Worm (Caenorhabditis elegans) whole organism, L1 larva: ENCODE results near the gene unc-83.
A peak's percentile ranks its signal among the peaks of the same experiment; 100 is the strongest.

Source experiments
- C16A3.4 ChIP-seq: fragments of 150-350 bp; optimal IDR thresholded peaks from 2 replicates; lab custom pipeline; 2014; ENCODE audit warnings: missing biosample characterization, missing genetic modification characterization
- C34B4.2 ChIP-seq: sonication (generic microtip); optimal IDR thresholded peaks from 2 replicates; lab custom pipeline; 2017; ENCODE audit warnings: mild to moderate bottlenecking, missing genetic modification characterization, missing compliant biosample characterization
- Y116A8C.19 ChIP-seq: sonication (generic microtip); optimal IDR thresholded peaks from 2 replicates; lab custom pipeline; 2016; ENCODE audit warnings: missing compliant biosample characterization, missing genetic modification characterization, borderline replicate concordance
- alr-1 ChIP-seq: fragments of 200-800 bp; sonication (Bioruptor generic); optimal IDR thresholded peaks from 2 replicates; lab custom pipeline; 2018; ENCODE audit warnings: borderline replicate concordance, mild to moderate bottlenecking, missing genetic modification characterization, missing compliant biosample characterization
- aly-2 ChIP-seq: fragments of 150-350 bp; optimal IDR thresholded peaks from 2 replicates; lab custom pipeline; 2014; ENCODE audit warnings: missing biosample characterization, missing genetic modification characterization
- ama-1 ChIP-seq: fragments of 150-350 bp; optimal IDR thresholded peaks from 2 replicates; lab custom pipeline; 2014
- ceh-82 ChIP-seq, 3 experiments: fragments of 150-350 bp in 1 of 3; sonication (generic microtip) in 2 of 3; optimal IDR thresholded peaks; 2 replicates each; lab custom pipeline; 2014 to 2017; ENCODE audit warnings: missing biosample characterization in 3 of 3, missing genetic modification characterization in 3 of 3
- ceh-88 ChIP-seq: fragments of 200-800 bp; sonication (Bioruptor generic); IDR thresholded peaks from 2 replicates; pipeline ENCODE4 v1.3.6; 2022; ENCODE audit warnings: missing genetic modification characterization, missing compliant biosample characterization
- ceh-90 ChIP-seq: sonication (generic microtip); optimal IDR thresholded peaks from 2 replicates; lab custom pipeline; 2016; ENCODE audit warnings: missing genetic modification characterization, missing compliant biosample characterization
- dpl-1 ChIP-seq, 3 experiments: fragments of 150-350 bp in 2 of 3; sonication (generic microtip) in 1 of 3; optimal IDR thresholded peaks; 2 replicates each; lab custom pipeline; 2014 to 2017; ENCODE audit warnings: missing biosample characterization in 3 of 3, missing genetic modification characterization in 3 of 3, missing genetic modification reagents in 3 of 3
- efl-1 ChIP-seq, 4 experiments: fragments of 150-350 bp; optimal IDR thresholded peaks in 3 of 4; peaks in 1 of 4; 1 replicate in 1 of 4; 2 replicates in 3 of 4; lab custom pipeline; 2014; ENCODE audit warnings: missing biosample characterization in 2 of 4, missing genetic modification characterization in 2 of 4, missing genetic modification reagents in 2 of 4
- egl-13 ChIP-seq: sonication (generic microtip); optimal IDR thresholded peaks from 2 replicates; lab custom pipeline; 2016; ENCODE audit warnings: missing genotype, missing genetic modification reagents, missing genetic modification characterization, missing compliant biosample characterization
- elt-2 ChIP-seq: sonication (generic microtip); optimal IDR thresholded peaks from 2 replicates; lab custom pipeline; 2016; ENCODE audit warnings: missing genetic modification characterization, mild to moderate bottlenecking, inconsistent platforms, missing compliant biosample characterization, missing genetic modification reagents
- elt-3 ChIP-seq, 6 experiments: fragments of 150-350 bp in 1 of 6; sonication (generic microtip); optimal IDR thresholded peaks; 2 replicates each; lab custom pipeline; 2017 to 2018; ENCODE audit warnings: missing biosample characterization in 6 of 6, missing genetic modification characterization in 6 of 6, inconsistent platforms in 1 of 6
- ets-5 ChIP-seq: fragments of 200-800 bp; sonication (Bioruptor generic); IDR thresholded peaks from 2 replicates; pipeline ENCODE4 v1.3.6; 2022; ENCODE audit warnings: missing genetic modification characterization, missing compliant biosample characterization
- fkh-10 ChIP-seq: sonication (generic microtip); optimal IDR thresholded peaks from 2 replicates; lab custom pipeline; 2017; ENCODE audit warnings: missing biosample characterization, missing genetic modification reagents, missing genetic modification characterization
- hlh-17 ChIP-seq: fragments of 200-800 bp; sonication (Bioruptor generic); optimal IDR thresholded peaks from 2 replicates; lab custom pipeline; 2018; ENCODE audit warnings: missing genetic modification characterization, mild to moderate bottlenecking, missing compliant biosample characterization, moderate library complexity, borderline replicate concordance
- hlh-4 ChIP-seq: sonication (generic microtip); optimal IDR thresholded peaks from 2 replicates; lab custom pipeline; 2016; ENCODE audit warnings: mild to moderate bottlenecking, missing genetic modification characterization, missing compliant biosample characterization
- irx-1 ChIP-seq: sonication (generic microtip); optimal IDR thresholded peaks from 2 replicates; lab custom pipeline; 2016; ENCODE audit warnings: missing genetic modification characterization, missing compliant biosample characterization
- lin-14 ChIP-seq: fragments of 200-800 bp; sonication (Bioruptor generic); optimal IDR thresholded peaks from 2 replicates; lab custom pipeline; 2018; ENCODE audit warnings: mild to moderate bottlenecking, missing genetic modification characterization, moderate library complexity, missing compliant biosample characterization
- lin-15B ChIP-seq: fragments of 150-350 bp; sonication (generic microtip); optimal IDR thresholded peaks from 3 replicates; lab custom pipeline; 2014; ENCODE audit warnings: missing biosample characterization, missing genetic modification characterization
- lin-35 ChIP-seq, 2 experiments: fragments of 150-350 bp; optimal IDR thresholded peaks; 2 replicates each; lab custom pipeline; 2014; ENCODE audit warnings: missing biosample characterization in 2 of 2, missing genetic modification characterization in 2 of 2, missing genetic modification reagents in 2 of 2
- lin-39 ChIP-seq: fragments of 150-350 bp; optimal IDR thresholded peaks from 2 replicates; lab custom pipeline; 2014; ENCODE audit warnings: missing biosample characterization, missing genetic modification reagents, missing genetic modification characterization
- lir-3 ChIP-seq: sonication (generic microtip); optimal IDR thresholded peaks from 2 replicates; lab custom pipeline; 2016; ENCODE audit warnings: mild to moderate bottlenecking, missing genetic modification characterization, moderate library complexity, missing compliant biosample characterization; ENCODE audit not compliant: poor library complexity
- mab-9 ChIP-seq: fragments of 200-800 bp; sonication (Bioruptor generic); IDR thresholded peaks from 2 replicates; pipeline ENCODE4 v1.3.6; 2022; ENCODE audit warnings: missing genetic modification reagents, missing genetic modification characterization, missing compliant biosample characterization
- mdl-1 ChIP-seq, 2 experiments: fragments of 150-350 bp; optimal IDR thresholded peaks; 2 replicates each; lab custom pipeline; 2014 to 2017; ENCODE audit warnings: missing biosample characterization in 2 of 2, missing genetic modification characterization in 2 of 2, inconsistent platforms in 1 of 2
- mef-2 ChIP-seq: fragments of 150-350 bp; optimal IDR thresholded peaks from 2 replicates; lab custom pipeline; 2014; ENCODE audit warnings: missing biosample characterization, missing genetic modification characterization
- mep-1 ChIP-seq: fragments of 150-350 bp; optimal IDR thresholded peaks from 2 replicates; lab custom pipeline; 2014; ENCODE audit warnings: missing biosample characterization, missing genetic modification characterization
- nhr-11 ChIP-seq: fragments of 150-350 bp; optimal IDR thresholded peaks from 2 replicates; lab custom pipeline; 2014; ENCODE audit warnings: missing biosample characterization, missing genetic modification characterization
- nhr-12 ChIP-seq: sonication (generic microtip); optimal IDR thresholded peaks from 2 replicates; lab custom pipeline; 2017; ENCODE audit warnings: missing biosample characterization, missing genetic modification characterization
- nhr-20 ChIP-seq: sonication (generic microtip); optimal IDR thresholded peaks from 2 replicates; lab custom pipeline; 2016; ENCODE audit warnings: mild to moderate bottlenecking, missing genetic modification characterization, missing compliant biosample characterization
- nhr-28 ChIP-seq: fragments of 150-350 bp; optimal IDR thresholded peaks from 2 replicates; lab custom pipeline; 2014; ENCODE audit warnings: missing biosample characterization, missing genetic modification characterization
- nhr-71 ChIP-seq: sonication (generic microtip); optimal IDR thresholded peaks from 2 replicates; lab custom pipeline; 2016; ENCODE audit warnings: mild to moderate bottlenecking, missing genetic modification characterization, moderate library complexity, missing compliant biosample characterization
- nhr-84 ChIP-seq: sonication (generic microtip); optimal IDR thresholded peaks from 2 replicates; lab custom pipeline; 2017; ENCODE audit warnings: missing biosample characterization, missing genetic modification characterization
- nhr-85 ChIP-seq: sonication (generic microtip); peaks from one replicate; lab custom pipeline; 2016; ENCODE audit warnings: missing genetic modification characterization, inconsistent platforms, missing compliant biosample characterization
- nhr-90 ChIP-seq: sonication (generic microtip); optimal IDR thresholded peaks from 2 replicates; lab custom pipeline; 2016; ENCODE audit warnings: mild to moderate bottlenecking, missing genetic modification characterization, missing compliant biosample characterization; ENCODE audit not compliant: poor library complexity
- pqm-1 ChIP-seq: sonication (generic microtip); optimal IDR thresholded peaks from 3 replicates; lab custom pipeline; 2017; ENCODE audit warnings: missing biosample characterization, missing genetic modification characterization
- snpc-4 ChIP-seq: fragments of 150-350 bp; optimal IDR thresholded peaks from 2 replicates; lab custom pipeline; 2014; ENCODE audit warnings: missing biosample characterization, missing genetic modification characterization
- snu-23 ChIP-seq: sonication (generic microtip); optimal IDR thresholded peaks from 2 replicates; lab custom pipeline; 2016; ENCODE audit warnings: missing genetic modification characterization, missing compliant biosample characterization
- sup-37 ChIP-seq: fragments of 200-800 bp; sonication (Bioruptor generic); optimal IDR thresholded peaks from 2 replicates; lab custom pipeline; 2018; ENCODE audit warnings: mild to moderate bottlenecking, missing genetic modification characterization, missing compliant biosample characterization
- tbx-2 ChIP-seq: sonication (generic microtip); optimal IDR thresholded peaks from 2 replicates; lab custom pipeline; 2016; ENCODE audit warnings: missing genetic modification characterization, missing compliant biosample characterization
- tlp-1 ChIP-seq: fragments of 150-350 bp; optimal IDR thresholded peaks from 2 replicates; lab custom pipeline; 2014; ENCODE audit warnings: missing biosample characterization, missing genetic modification characterization
- unc-130 ChIP-seq: fragments of 150-350 bp; optimal IDR thresholded peaks from 2 replicates; lab custom pipeline; 2017; ENCODE audit warnings: missing biosample characterization, missing genetic modification characterization, inconsistent platforms
- unc-62 ChIP-seq: fragments of 150-350 bp; optimal IDR thresholded peaks from 2 replicates; lab custom pipeline; 2014; ENCODE audit warnings: missing biosample characterization, missing genetic modification reagents, missing genetic modification characterization
- unc-86 ChIP-seq: sonication (generic microtip); optimal IDR thresholded peaks from 2 replicates; lab custom pipeline; 2016; ENCODE audit warnings: missing genetic modification characterization, missing compliant biosample characterization
- unc-98 ChIP-seq: fragments of 200-800 bp; sonication (Bioruptor generic); IDR thresholded peaks from 2 replicates; pipeline ENCODE4 v1.3.6; 2022; ENCODE audit warnings: missing genetic modification characterization, missing compliant biosample characterization
- vab-15 ChIP-seq: sonication (generic microtip); optimal IDR thresholded peaks from 2 replicates; lab custom pipeline; 2017; ENCODE audit warnings: missing genotype, mild to moderate bottlenecking, missing genetic modification characterization, missing compliant biosample characterization
- xbp-1 ChIP-seq: sonication (generic microtip); optimal IDR thresholded peaks from 2 replicates; lab custom pipeline; 2016; ENCODE audit warnings: missing genetic modification characterization, missing compliant biosample characterization
- zag-1 ChIP-seq: fragments of 150-350 bp; optimal IDR thresholded peaks from 2 replicates; lab custom pipeline; 2014; ENCODE audit warnings: missing biosample characterization, missing genetic modification characterization
- ztf-11 ChIP-seq, 2 experiments: sonication (generic microtip); optimal IDR thresholded peaks; 2 replicates each; lab custom pipeline; 2016 to 2017; ENCODE audit warnings: missing genetic modification characterization in 2 of 2, missing biosample characterization in 1 of 2, missing compliant biosample characterization in 1 of 2
- ztf-4 ChIP-seq: fragments of 150-350 bp; optimal IDR thresholded peaks from 2 replicates; lab custom pipeline; 2014; ENCODE audit warnings: missing biosample characterization, missing genetic modification characterization

unc-83 gene

DNA sequence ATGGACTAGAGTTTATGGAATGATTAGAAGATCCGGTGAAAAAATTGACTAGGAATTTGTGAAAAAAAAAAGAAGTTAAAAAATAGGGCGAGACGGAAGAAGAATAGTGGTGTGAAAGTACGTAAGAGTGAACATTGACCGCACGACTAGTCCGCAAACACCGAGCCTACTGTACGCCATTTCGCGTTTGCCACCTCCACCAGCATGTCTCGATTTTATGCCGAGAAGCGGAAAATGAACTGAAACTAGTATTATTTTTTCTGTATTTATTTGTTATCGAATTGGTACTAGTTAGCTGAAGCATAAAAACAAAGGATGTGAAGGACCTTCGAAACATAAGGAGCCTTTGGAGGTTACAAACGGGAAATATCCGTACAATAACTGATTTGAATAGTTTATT, 37.4 kb upstream of the unc-83 start (continued):
- peak; percentile 55 for TF ChIP-seq snu-23
- peak; percentile 65 for TF ChIP-seq nhr-71 (tag; lab: Kevin White, UChicago)
- no peak for TF ChIP-seq nhr-12 (tag; lab: Kevin White, UChicago)
- TF ChIP-seq nhr-11 (tag; lab: Kevin White, UChicago), result no peak
- TF ChIP-seq ceh-82 (tag; optimal IDR thresholded peaks at IDR 0.05; lab: Kevin White, UChicago), result peak in 2 of 3 experiments; percentile 14 to 45
- no peak for TF ChIP-seq mdl-1 (tag; optimal IDR thresholded peaks at IDR 0.05; lab: Kevin White, UChicago)
- no peak for TF ChIP-seq sup-37
- no peak for TF ChIP-seq aly-2 (tag; lab: Kevin White, UChicago)
- TF ChIP-seq ama-1 (lab: Kevin White, UChicago), result no peak
- no peak for TF ChIP-seq elt-2 (tag; lab: Kevin White, UChicago)
- no peak for TF ChIP-seq snpc-4 (tag; lab: Kevin White, UChicago)
- TF ChIP-seq mab-9 (GFP tag; lab: Robert Waterston, UW), result no peak
- peak; percentile 55 to 57 for TF ChIP-seq efl-1 (optimal IDR thresholded peaks at IDR 0.05; lab: Kevin White, UChicago)
- peak; percentile 58 to 92 for TF ChIP-seq efl-1 (GFP tag; optimal IDR thresholded peaks at IDR 0.05 in 1 of 2; lab: Kevin White, UChicago)
- no peak for TF ChIP-seq lir-3
- no peak for TF ChIP-seq alr-1
- no peak for TF ChIP-seq nhr-28 (tag; lab: Kevin White, UChicago)
- TF ChIP-seq nhr-84 (tag; lab: Kevin White, UChicago), result no peak
- no peak for TF ChIP-seq lin-39 (tag; lab: Kevin White, UChicago)
- TF ChIP-seq C34B4.2, result no peak
- peak; percentile 44 for TF ChIP-seq nhr-90 (tag; lab: Kevin White, UChicago)
- no peak for TF ChIP-seq mef-2 (tag; lab: Kevin White, UChicago)
- no peak for TF ChIP-seq pqm-1
- TF ChIP-seq lin-15B (tag; lab: Kevin White, UChicago), result no peak
- peak; percentile 9 for TF ChIP-seq tbx-2 (tag; lab: Kevin White, UChicago)
- TF ChIP-seq xbp-1 (tag; lab: Kevin White, UChicago), result peak; percentile 63
- peak; percentile 57 to 66 for TF ChIP-seq lin-35 (GFP tag; optimal IDR thresholded peaks at IDR 0.05; lab: Kevin White, UChicago)
- no peak for TF ChIP-seq ztf-4 (tag; lab: Kevin White, UChicago)
- TF ChIP-seq ets-5, result no peak
- no peak for TF ChIP-seq ceh-90 (tag; lab: Kevin White, UChicago)
- no peak for TF ChIP-seq Y116A8C.19 (tag; lab: Kevin White, UChicago)
- TF ChIP-seq C16A3.4 (tag; lab: Kevin White, UChicago), result peak; percentile 51
- no peak for TF ChIP-seq irx-1 (tag; lab: Kevin White, UChicago)
- no peak for TF ChIP-seq fkh-10 (GFP tag; lab: Kevin White, UChicago)
- TF ChIP-seq hlh-4 (tag; lab: Kevin White, UChicago), result no peak

DNA sequence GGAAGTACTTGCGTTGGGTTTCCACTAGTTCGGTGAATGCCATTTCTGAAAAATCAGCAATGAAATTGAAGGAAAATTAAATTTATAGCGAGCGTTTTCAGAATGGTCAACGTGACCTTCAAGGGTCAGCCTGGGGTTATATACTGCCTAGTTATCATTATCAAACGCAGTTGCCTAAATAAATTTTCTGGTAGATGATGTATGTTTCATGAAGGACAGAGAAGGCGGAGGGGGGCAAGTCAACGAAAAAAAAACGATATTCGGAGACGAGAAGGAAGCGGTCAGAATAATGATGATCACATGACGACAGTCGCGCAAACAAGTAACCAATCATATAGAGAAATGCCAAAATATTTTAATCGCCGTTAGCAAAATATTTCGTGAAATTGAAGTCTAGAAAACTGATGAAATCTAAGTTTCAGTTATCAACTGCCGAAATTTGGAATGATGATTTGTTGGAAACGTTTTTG, 35.0 kb upstream of the unc-83 start, which contains the start of gene alh-4:
alh-4 (minus strand) TSS at position 51 of the 470 bp plus-strand sequence.
- TF ChIP-seq mep-1 (tag; lab: Kevin White, UChicago) (peak; percentile 8), unc-86 (tag; lab: Kevin White, UChicago) (no peak), nhr-28 (tag; lab: Kevin White, UChicago) (no peak), elt-3 (tag; optimal IDR thresholded peaks at IDR 0.05; lab: Kevin White, UChicago) (peak in 1 of 6 experiments; percentile 77), dpl-1 (GFP tag; optimal IDR thresholded peaks at IDR 0.05; lab: Kevin White, UChicago) (peak in 1 of 3 experiments; percentile 0), nhr-85 (tag; lab: Kevin White, UChicago) (peak; percentile 84), Y116A8C.19 (tag; lab: Kevin White, UChicago) (no peak), tlp-1 (tag; lab: Kevin White, UChicago) (no peak), unc-98 (GFP tag; lab: Robert Waterston, UW) (no peak), ztf-4 (tag; lab: Kevin White, UChicago) (no peak), nhr-71 (tag; lab: Kevin White, UChicago) (peak; percentile 42), nhr-11 (tag; lab: Kevin White, UChicago) (no peak), egl-13 (no peak), zag-1 (no peak), unc-130 (peak; percentile 52), hlh-17 (no peak), ztf-11 (tag; optimal IDR thresholded peaks at IDR 0.05; lab: Kevin White, UChicago) (no peak), snu-23 (peak; percentile 44), unc-62 (GFP tag; lab: Kevin White, UChicago) (no peak), aly-2 (tag; lab: Kevin White, UChicago) (no peak), fkh-10 (GFP tag; lab: Kevin White, UChicago) (no peak), ceh-88 (GFP tag; lab: Robert Waterston, UW) (no peak), nhr-90 (tag; lab: Kevin White, UChicago) (peak; percentile 58), vab-15 (tag; lab: Kevin White, UChicago) (peak; percentile 8), lin-14 (GFP tag; lab: Kevin White, UChicago) (peak; percentile 45), mdl-1 (tag; optimal IDR thresholded peaks at IDR 0.05; lab: Kevin White, UChicago) (peak in 1 of 2 experiments; percentile 40), nhr-20 (tag; lab: Kevin White, UChicago) (peak; percentile 67)
